Worm (Caenorhabditis elegans): ENCODE results near the gene nipi-3.

DNA sequence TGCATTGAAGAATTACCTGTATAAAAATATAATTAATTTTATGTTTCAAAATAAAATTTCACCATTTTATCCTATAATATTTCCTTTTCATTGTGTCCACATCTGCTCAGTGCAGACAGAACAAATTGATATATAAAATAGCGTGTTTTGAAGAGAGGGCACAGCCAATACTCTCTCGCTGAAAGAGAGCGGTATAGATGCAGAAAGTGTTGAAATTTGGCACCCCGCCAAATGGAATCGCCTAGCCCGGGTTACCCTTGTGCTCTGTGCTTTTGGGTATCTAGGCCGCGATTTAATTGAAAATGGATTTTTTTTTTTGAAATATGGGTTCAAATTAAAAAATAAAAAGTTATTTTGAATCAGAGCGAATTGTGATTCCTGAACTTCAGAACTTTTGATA, 9.4 kb downstream of the nipi-3 start:
- TF ChIP-seq him-1 (tag; optimal IDR thresholded peaks at IDR 0.05) (no peak), dao-5 (tag; optimal IDR thresholded peaks at IDR 0.05) (no peak)

Measured in whole organism, L4/young adult.